Worm (Caenorhabditis elegans): ENCODE measurements around the gene kvs-2.

DNA sequence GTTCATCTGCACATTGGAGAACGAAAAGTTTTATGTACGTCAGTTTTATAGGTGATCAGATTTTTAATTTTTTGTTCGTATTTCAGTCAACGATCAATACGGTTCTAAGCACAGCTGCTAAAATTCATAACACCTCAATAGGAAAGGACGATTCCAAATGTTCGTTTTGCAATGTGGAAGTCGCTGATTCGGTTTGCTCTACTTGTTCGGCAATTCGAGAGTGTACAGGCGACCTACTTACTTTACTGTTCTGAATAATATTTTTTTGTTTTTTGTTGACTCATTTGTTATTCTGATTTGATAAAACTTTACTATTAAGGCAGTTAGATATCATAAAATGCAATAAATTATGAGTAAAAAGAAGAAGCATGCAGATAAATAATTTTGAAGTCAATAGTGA, 23.5 kb downstream of the kvs-2 start:
- TF ChIP-seq ceh-31 (tag; optimal IDR thresholded peaks at IDR 0.05) (no peak), hlh-8 (tag; optimal IDR thresholded peaks at IDR 0.05) (no peak), nfya-1 (tag; optimal IDR thresholded peaks at IDR 0.05) (no peak), tbx-2 (tag; optimal IDR thresholded peaks at IDR 0.05) (no peak), ama-1 (optimal IDR thresholded peaks at IDR 0.05) (no peak), zip-5 (tag; optimal IDR thresholded peaks at IDR 0.05) (no peak), ceh-19 (GFP tag; optimal IDR thresholded peaks at IDR 0.05) (no peak), fkh-10 (GFP tag; optimal IDR thresholded peaks at IDR 0.05) (no peak), nhr-11 (tag; optimal IDR thresholded peaks at IDR 0.05) (no peak), ceh-22 (tag; optimal IDR thresholded peaks at IDR 0.05) (no peak), T23F11.4 (GFP tag; optimal IDR thresholded peaks at IDR 0.05) (no peak)
